Fruit fly (Drosophila melanogaster) whole organism, prepupa: ENCODE results near the gene CG10171.

Experiments
- CG3919 ChIP-seq: fragments of 200-800 bp; sonication (Bioruptor generic); optimal IDR thresholded peaks from 3 replicates; lab custom pipeline; 2016; ENCODE audit warnings: missing biosample characterization, missing genetic modification characterization
- CG6792 ChIP-seq: fragments of 200-800 bp; sonication (Bioruptor generic); optimal IDR thresholded peaks from 3 replicates; lab custom pipeline; 2016; ENCODE audit warnings: missing biosample characterization, missing genetic modification characterization
- CG7368 ChIP-seq: fragments of 200-800 bp; sonication (Bioruptor generic); optimal IDR thresholded peaks from 3 replicates; lab custom pipeline; 2016; ENCODE audit warnings: missing biosample characterization, missing genetic modification characterization
- Eip75B ChIP-seq: fragments of 200-800 bp; sonication (Bioruptor generic); optimal IDR thresholded peaks from 3 replicates; lab custom pipeline; 2016; ENCODE audit warnings: missing biosample characterization, missing genetic modification characterization
- Eip78C ChIP-seq: fragments of 200-800 bp; sonication (Bioruptor generic); peaks from one replicate; lab custom pipeline; 2016; ENCODE audit warnings: missing biosample characterization, missing genetic modification characterization
- Eip93F ChIP-seq: fragments of 200-800 bp; sonication (Bioruptor generic); optimal IDR thresholded peaks from 2 replicates; lab custom pipeline; 2016; ENCODE audit warnings: missing biosample characterization, mild to moderate bottlenecking, missing genetic modification characterization
- OdsH ChIP-seq: fragments of 200-800 bp; sonication (Bioruptor generic); optimal IDR thresholded peaks from 3 replicates; lab custom pipeline; 2016; ENCODE audit warnings: missing biosample characterization, missing genetic modification characterization
- Sox102F ChIP-seq: fragments of 200-800 bp; sonication (Bioruptor generic); optimal IDR thresholded peaks from 2 replicates; lab custom pipeline; 2016; ENCODE audit warnings: missing biosample characterization, mild to moderate bottlenecking, missing genetic modification characterization
- acj6 ChIP-seq: fragments of 200-800 bp; sonication (Bioruptor generic); optimal IDR thresholded peaks from 3 replicates; lab custom pipeline; 2016; ENCODE audit warnings: missing biosample characterization, missing genetic modification characterization
- cyc ChIP-seq: fragments of 200-800 bp; sonication (Bioruptor generic); optimal IDR thresholded peaks from 3 replicates; lab custom pipeline; 2016; ENCODE audit warnings: missing biosample characterization, missing genetic modification characterization
- fkh ChIP-seq: fragments of 200-800 bp; sonication (Bioruptor generic); optimal IDR thresholded peaks from 3 replicates; lab custom pipeline; 2017; ENCODE audit warnings: missing biosample characterization, mild to moderate bottlenecking, missing genetic modification characterization, moderate library complexity
- pdm3 ChIP-seq: fragments of 200-800 bp; sonication (Bioruptor generic); optimal IDR thresholded peaks from 3 replicates; lab custom pipeline; 2016; ENCODE audit warnings: missing biosample characterization, missing genetic modification characterization

- TF ChIP-seq OdsH (GFP tag; lab: Kevin White, UChicago) (no peak), CG7368 (GFP tag; lab: Kevin White, UChicago) (no peak), pdm3 (GFP tag; lab: Kevin White, UChicago) (no peak), acj6 (GFP tag; lab: Kevin White, UChicago) (no peak), cyc (GFP tag; lab: Kevin White, UChicago) (no peak), CG3919 (no peak), Eip93F (no peak), Eip75B (no peak), Sox102F (no peak), Eip78C (GFP tag; lab: Kevin White, UChicago) (no peak), CG6792 (no peak), fkh (peak; percentile 72)
Observed at dm6 chr3L:13397656-13398055, 9.9 kb upstream of the CG10171 start.
